Fruit fly (Drosophila melanogaster) whole organism, embryonic: ENCODE measurements around the gene DppIII.

Experiments used
- Atf3 ChIP-seq: fragments of 200-800 bp; sonication (Bioruptor generic); optimal IDR thresholded peaks from 3 replicates; lab custom pipeline; 2016; ENCODE audit warnings: missing biosample characterization, missing genetic modification characterization
- Blimp-1 ChIP-seq: fragments of 200-800 bp; sonication (Bioruptor generic); optimal IDR thresholded peaks from 3 replicates; lab custom pipeline; 2018; ENCODE audit warnings: missing biosample characterization, missing genetic modification characterization, mild to moderate bottlenecking, moderate library complexity, missing genetic modification reagents
- CG10147 ChIP-seq: fragments of 200-800 bp; sonication (Bioruptor generic); optimal IDR thresholded peaks from 2 replicates; lab custom pipeline; 2019; ENCODE audit warnings: missing biosample characterization, mild to moderate bottlenecking, missing genetic modification characterization, moderate library complexity
- CG1024 ChIP-seq: fragments of 200-800 bp; sonication (Bioruptor generic); IDR thresholded peaks from 2 replicates; pipeline ENCODE4 v1.3.6; 2022; ENCODE audit warnings: missing biosample characterization, missing genetic modification characterization
- CG10543 ChIP-seq: fragments of 200-800 bp; sonication (Bioruptor generic); optimal IDR thresholded peaks from 3 replicates; lab custom pipeline; 2017; ENCODE audit warnings: missing biosample characterization, mild to moderate bottlenecking, missing genetic modification characterization, moderate library complexity
- CG11093 ChIP-seq: fragments of 200-800 bp; sonication (Bioruptor generic); IDR thresholded peaks from 3 replicates; pipeline ENCODE4 v1.3.6; 2022; ENCODE audit warnings: missing biosample characterization, missing genetic modification characterization
- CG12219 ChIP-seq: fragments of 200-800 bp; sonication (Bioruptor generic); optimal IDR thresholded peaks from 3 replicates; lab custom pipeline; 2018; ENCODE audit warnings: missing biosample characterization, mild to moderate bottlenecking, missing genetic modification characterization
- CG13624 ChIP-seq: fragments of 200-800 bp; sonication (Bioruptor generic); optimal IDR thresholded peaks from 2 replicates; lab custom pipeline; 2016; ENCODE audit warnings: missing biosample characterization, missing genetic modification characterization
- CG15073 ChIP-seq: fragments of 200-800 bp; sonication (Bioruptor generic); optimal IDR thresholded peaks from 2 replicates; lab custom pipeline; 2016; ENCODE audit warnings: missing biosample characterization, missing genetic modification characterization
- CG16863 ChIP-seq: fragments of 200-800 bp; sonication (Bioruptor generic); optimal IDR thresholded peaks from 3 replicates; lab custom pipeline; 2016; ENCODE audit warnings: missing biosample characterization, missing genetic modification characterization
- CG17328 ChIP-seq: fragments of 200-800 bp; sonication (Bioruptor generic); IDR thresholded peaks from 2 replicates; pipeline ENCODE4 v1.3.6; 2022; ENCODE audit warnings: missing biosample characterization, missing genetic modification characterization
- CG17359 ChIP-seq: fragments of 200-800 bp; sonication (Bioruptor generic); optimal IDR thresholded peaks from 3 replicates; lab custom pipeline; 2018; ENCODE audit warnings: missing biosample characterization, mild to moderate bottlenecking, missing genetic modification characterization, moderate library complexity
- CG2120 ChIP-seq: fragments of 200-800 bp; sonication (Bioruptor generic); optimal IDR thresholded peaks from 3 replicates; lab custom pipeline; 2016; ENCODE audit warnings: missing biosample characterization, missing genetic modification characterization
- CG2199 ChIP-seq: fragments of 200-800 bp; sonication (Bioruptor generic); IDR thresholded peaks from 3 replicates; pipeline ENCODE4 v1.3.6; 2022; ENCODE audit warnings: missing biosample characterization, missing genetic modification characterization
- CG2889 ChIP-seq: fragments of 200-800 bp; sonication (Bioruptor generic); IDR thresholded peaks from 3 replicates; pipeline ENCODE4 v1.3.6; 2022; ENCODE audit warnings: missing biosample characterization, missing genetic modification characterization
- CG34376 ChIP-seq: fragments of 200-800 bp; sonication (Bioruptor generic); optimal IDR thresholded peaks from 2 replicates; lab custom pipeline; 2018; ENCODE audit warnings: missing biosample characterization, mild to moderate bottlenecking, missing genetic modification characterization
- CG34422 ChIP-seq: fragments of 200-800 bp; sonication (Bioruptor generic); IDR thresholded peaks from 3 replicates; pipeline ENCODE4 v1.3.6; 2022; ENCODE audit warnings: missing biosample characterization, missing genetic modification characterization
- CG3838 ChIP-seq: fragments of 200-800 bp; sonication (Bioruptor generic); optimal IDR thresholded peaks from 3 replicates; lab custom pipeline; 2016; ENCODE audit warnings: missing biosample characterization, missing genetic modification characterization
- CG6689 ChIP-seq: fragments of 200-800 bp; sonication (Bioruptor generic); IDR thresholded peaks from 2 replicates; pipeline ENCODE4 v1.3.6; 2022; ENCODE audit warnings: missing biosample characterization, missing genetic modification characterization
- CG6791 ChIP-seq: fragments of 200-800 bp; sonication (Bioruptor generic); IDR thresholded peaks from 3 replicates; pipeline ENCODE4 v1.3.6; 2022; ENCODE audit warnings: missing biosample characterization, missing genetic modification characterization; ENCODE audit not compliant: partially characterized antibody
- CG7987 ChIP-seq: fragments of 200-800 bp; sonication (Bioruptor generic); optimal IDR thresholded peaks from 2 replicates; lab custom pipeline; 2018; ENCODE audit warnings: missing biosample characterization, mild to moderate bottlenecking, missing genetic modification characterization, moderate library complexity
- CG8765 ChIP-seq: fragments of 200-800 bp; sonication (Bioruptor generic); IDR thresholded peaks from 2 replicates; pipeline ENCODE4 v1.3.6; 2022; ENCODE audit warnings: missing biosample characterization, missing genetic modification characterization
- CG9727 ChIP-seq: fragments of 200-800 bp; sonication (Bioruptor generic); optimal IDR thresholded peaks from 3 replicates; lab custom pipeline; 2017; ENCODE audit warnings: missing biosample characterization, mild to moderate bottlenecking, missing genetic modification characterization
- Dfd ChIP-seq, 2 experiments: fragments of >200 bp; optimal IDR thresholded peaks; 2 replicates each; lab custom pipeline; 2017; ENCODE audit warnings: missing biosample characterization in 2 of 2, missing genetic modification characterization in 2 of 2
- HLH54F ChIP-seq: fragments of 200-800 bp; sonication (Bioruptor generic); optimal IDR thresholded peaks from 3 replicates; lab custom pipeline; 2016; ENCODE audit warnings: missing biosample characterization, missing genetic modification characterization
- Hr3 ChIP-seq: fragments of 200-800 bp; sonication (Bioruptor generic); optimal IDR thresholded peaks from 3 replicates; lab custom pipeline; 2016; ENCODE audit warnings: missing biosample characterization, missing genetic modification characterization
- Hr78 ChIP-seq, 2 experiments: fragments of 200-800 bp in 1 of 2; fragments of >200 bp in 1 of 2; sonication (Bioruptor generic) in 1 of 2; optimal IDR thresholded peaks; 2 replicates each; lab custom pipeline; 2017 to 2019; ENCODE audit warnings: missing biosample characterization in 2 of 2, missing genetic modification characterization in 2 of 2, mild to moderate bottlenecking in 1 of 2, moderate library complexity in 1 of 2
- Sry-δ ChIP-seq: fragments of 200-800 bp; sonication (Bioruptor generic); optimal IDR thresholded peaks from 2 replicates; lab custom pipeline; 2016; ENCODE audit warnings: missing biosample characterization, missing genetic modification characterization
- ara ChIP-seq: fragments of 200-800 bp; sonication (Bioruptor generic); IDR thresholded peaks from 2 replicates; pipeline ENCODE4 v1.3.6; 2022; ENCODE audit warnings: missing biosample characterization, missing genetic modification characterization
- chn ChIP-seq: fragments of 200-800 bp; sonication (Bioruptor generic); optimal IDR thresholded peaks from 2 replicates; lab custom pipeline; 2016; ENCODE audit warnings: missing biosample characterization, missing genetic modification characterization
- dati ChIP-seq: fragments of 200-800 bp; sonication (Bioruptor generic); IDR thresholded peaks from 2 replicates; pipeline ENCODE4 v1.3.6; 2022; ENCODE audit warnings: missing biosample characterization, missing genetic modification characterization
- dm ChIP-seq: fragments of 200-800 bp; sonication (Bioruptor generic); optimal IDR thresholded peaks from 3 replicates; lab custom pipeline; 2016; ENCODE audit warnings: missing biosample characterization, missing genetic modification characterization
- fd3F ChIP-seq: fragments of 200-800 bp; sonication (Bioruptor generic); optimal IDR thresholded peaks from 2 replicates; lab custom pipeline; 2018; ENCODE audit warnings: missing biosample characterization, mild to moderate bottlenecking, missing genetic modification characterization, moderate library complexity
- fu2 ChIP-seq: fragments of 200-800 bp; sonication (Bioruptor generic); optimal IDR thresholded peaks from 2 replicates; lab custom pipeline; 2016; ENCODE audit warnings: missing biosample characterization, missing genetic modification characterization
- gcm ChIP-seq: fragments of 200-800 bp; sonication (Bioruptor generic); optimal IDR thresholded peaks from 2 replicates; lab custom pipeline; 2019; ENCODE audit warnings: missing biosample characterization, mild to moderate bottlenecking, missing genetic modification characterization, moderate library complexity
- gfzf ChIP-seq: fragments of 200-800 bp; sonication (Bioruptor generic); optimal IDR thresholded peaks from 2 replicates; lab custom pipeline; 2016; ENCODE audit warnings: missing biosample characterization, mild to moderate bottlenecking, missing genetic modification characterization, moderate library complexity
- gt ChIP-seq: fragments of 200-800 bp; sonication (Bioruptor generic); IDR thresholded peaks from 2 replicates; pipeline ENCODE4 v1.3.6; 2022; ENCODE audit warnings: missing biosample characterization, missing genetic modification characterization
- hb ChIP-seq: fragments of 200-800 bp; sonication (Bioruptor generic); IDR thresholded peaks from 3 replicates; pipeline ENCODE4 v1.3.6; 2022; ENCODE audit warnings: missing biosample characterization, missing genetic modification characterization; ENCODE audit not compliant: partially characterized antibody
- hbn ChIP-seq: fragments of 200-800 bp; sonication (Bioruptor generic); IDR thresholded peaks from 2 replicates; pipeline ENCODE4 v1.3.6; 2022; ENCODE audit warnings: missing biosample characterization, missing genetic modification characterization; ENCODE audit not compliant: partially characterized antibody
- mirr ChIP-seq: fragments of 200-800 bp; sonication (Bioruptor generic); optimal IDR thresholded peaks from 3 replicates; lab custom pipeline; 2018; ENCODE audit warnings: missing biosample characterization, mild to moderate bottlenecking, missing genetic modification characterization
- pfk ChIP-seq: fragments of 200-800 bp; sonication (Bioruptor generic); optimal IDR thresholded peaks from 2 replicates; lab custom pipeline; 2018; ENCODE audit warnings: missing biosample characterization, mild to moderate bottlenecking, missing genetic modification characterization, moderate library complexity
- pros ChIP-seq: fragments of 200-800 bp; sonication (Bioruptor generic); optimal IDR thresholded peaks from 3 replicates; lab custom pipeline; 2019; ENCODE audit warnings: missing biosample characterization, mild to moderate bottlenecking, missing genetic modification characterization, moderate library complexity
- psq ChIP-seq: fragments of 200-800 bp; sonication (Bioruptor generic); optimal IDR thresholded peaks from 2 replicates; lab custom pipeline; 2017; ENCODE audit warnings: missing biosample characterization, missing genetic modification characterization
- rib ChIP-seq: fragments of 200-800 bp; sonication (Bioruptor generic); IDR thresholded peaks from 2 replicates; pipeline ENCODE4 v1.3.6; 2022; ENCODE audit warnings: missing biosample characterization, missing genetic modification characterization
- sim ChIP-seq: fragments of 200-800 bp; sonication (Bioruptor generic); IDR thresholded peaks from 2 replicates; pipeline ENCODE4 v1.3.6; 2022; ENCODE audit warnings: missing biosample characterization, missing genetic modification characterization
- so ChIP-seq: fragments of 200-800 bp; sonication (Bioruptor generic); IDR thresholded peaks from 3 replicates; pipeline ENCODE4 v1.3.6; 2022; ENCODE audit warnings: missing biosample characterization, missing genetic modification characterization
- sob ChIP-seq: fragments of 200-800 bp; sonication (Bioruptor generic); IDR thresholded peaks from 2 replicates; pipeline ENCODE4 v1.3.6; 2022; ENCODE audit warnings: missing biosample characterization, missing genetic modification characterization
- sug ChIP-seq: fragments of 200-800 bp; optimal IDR thresholded peaks from 2 replicates; lab custom pipeline; 2019; ENCODE audit warnings: missing biosample characterization, mild to moderate bottlenecking, missing genetic modification characterization, moderate library complexity
- vfl ChIP-seq: fragments of 200-800 bp; sonication (Bioruptor generic); optimal IDR thresholded peaks from 2 replicates; lab custom pipeline; 2016; ENCODE audit warnings: missing biosample characterization, missing genetic modification characterization
- wek ChIP-seq: fragments of 200-800 bp; sonication (Bioruptor generic); optimal IDR thresholded peaks from 3 replicates; lab custom pipeline; 2018; ENCODE audit warnings: missing biosample characterization, mild to moderate bottlenecking, missing genetic modification characterization, moderate library complexity
- zen ChIP-seq: fragments of 200-800 bp; sonication (Bioruptor generic); optimal IDR thresholded peaks from 3 replicates; lab custom pipeline; 2018; ENCODE audit warnings: missing biosample characterization, mild to moderate bottlenecking, missing genetic modification characterization, moderate library complexity
- zf30C ChIP-seq: fragments of 200-800 bp; sonication (Bioruptor generic); optimal IDR thresholded peaks from 3 replicates; lab custom pipeline; 2018; ENCODE audit warnings: missing biosample characterization, mild to moderate bottlenecking, missing genetic modification characterization

DppIII gene

dm6 chr3R:8305110-8305509 lies 39.1 kb upstream of the DppIII start, which contains the start of gene Sgt1 (continued):
- TF ChIP-seq CG15073 (GFP tag; lab: Kevin White, UChicago) (no peak), CG7987 (GFP tag; lab: Kevin White, UChicago) (peak; percentile 39), wek (GFP tag; lab: Kevin White, UChicago) (no peak), CG13624 (GFP tag; lab: Kevin White, UChicago) (peak; percentile 72), Blimp-1 (GFP tag; lab: Kevin White, UChicago) (no peak), hb (GFP tag; lab: Robert Waterston, UW) (peak; percentile 80), CG11093 (GFP tag; lab: Robert Waterston, UW) (no peak), CG34376 (peak; percentile 78), HLH54F (GFP tag; lab: Kevin White, UChicago) (peak; percentile 62), CG8765 (GFP tag; lab: Robert Waterston, UW) (0 out of 2 replicates have a peak, but pooled peaks have one; percentile 9), psq (no peak), so (0 out of 3 replicates have a peak, but pooled peaks have one; percentile 24), Hr3 (GFP tag; lab: Kevin White, UChicago) (peak; percentile 11), CG10147 (GFP tag; lab: Kevin White, UChicago) (peak; percentile 7), Sry-δ (GFP tag; lab: Kevin White, UChicago) (peak; percentile 83), CG34422 (GFP tag; lab: Robert Waterston, UW) (no peak), zf30C (no peak), sug (tag; lab: Kevin White, UChicago) (peak; percentile 75), CG12219 (GFP tag; lab: Kevin White, UChicago) (no peak), Dfd (GFP tag; optimal IDR thresholded peaks at IDR 0.05; lab: Kevin White, UChicago) (no peak), pfk (no peak), CG9727 (no peak), Atf3 (GFP tag; lab: Kevin White, UChicago) (no peak), CG17359 (tag; lab: Kevin White, UChicago) (no peak), CG6689 (GFP tag; lab: Robert Waterston, UW) (no peak), chn (GFP tag; lab: Kevin White, UChicago) (peak; percentile 43), gfzf (GFP tag; lab: Kevin White, UChicago) (peak; percentile 56), gt (GFP tag; lab: Robert Waterston, UW) (no peak), zen (tag; lab: Kevin White, UChicago) (peak; percentile 78), fd3F (no peak), CG10543 (peak; percentile 19), rib (GFP tag; lab: Robert Waterston, UW) (no peak), CG1024 (GFP tag; lab: Robert Waterston, UW) (no peak), dm (peak; percentile 41), CG2889 (GFP tag; lab: Robert Waterston, UW) (no peak), dati (GFP tag; lab: Robert Waterston, UW) (no peak), fu2 (GFP tag; lab: Kevin White, UChicago) (no peak), CG17328 (GFP tag; lab: Robert Waterston, UW) (no peak), Hr78 (GFP tag; optimal IDR thresholded peaks at IDR 0.05; lab: Kevin White, UChicago) (no peak), ara (GFP tag; lab: Robert Waterston, UW) (no peak), CG16863 (GFP tag; lab: Kevin White, UChicago) (peak; percentile 48), pros (no peak), CG2120 (peak; percentile 77), hbn (GFP tag; lab: Robert Waterston, UW) (peak; percentile 70), CG6791 (GFP tag; lab: Robert Waterston, UW) (peak; percentile 86), sob (GFP tag; lab: Robert Waterston, UW) (peak; percentile 68), mirr (GFP tag; lab: Kevin White, UChicago) (no peak), vfl (GFP tag; lab: Kevin White, UChicago) (peak; percentile 72), CG3838 (GFP tag; lab: Kevin White, UChicago) (no peak), gcm (no peak), sim (no peak), CG2199 (no peak)
